Worm (Caenorhabditis elegans) whole organism, L3 larva: ENCODE data around the gene Y42A5A.3.

Experiments used
- R02D3.7 ChIP-seq: fragments of 150-350 bp; optimal IDR thresholded peaks from 2 replicates; lab custom pipeline; 2014; ENCODE audit warnings: missing biosample characterization, missing genetic modification characterization
- ZK546.5 ChIP-seq: sonication (generic microtip); optimal IDR thresholded peaks from 2 replicates; lab custom pipeline; 2017; ENCODE audit warnings: missing biosample characterization, missing genetic modification characterization
- aly-2 ChIP-seq: fragments of 150-350 bp; optimal IDR thresholded peaks from 2 replicates; lab custom pipeline; 2014; ENCODE audit warnings: missing biosample characterization, missing genetic modification characterization
- ama-1 ChIP-seq: fragments of 150-350 bp; optimal IDR thresholded peaks from 2 replicates; lab custom pipeline; 2018
- ceh-16 ChIP-seq: sonication (generic microtip); optimal IDR thresholded peaks from 2 replicates; lab custom pipeline; 2017; ENCODE audit warnings: missing biosample characterization, missing genetic modification characterization
- ceh-28 ChIP-seq: fragments of 150-350 bp; optimal IDR thresholded peaks from 2 replicates; lab custom pipeline; 2014; ENCODE audit warnings: missing biosample characterization, missing genetic modification reagents, missing genetic modification characterization
- ceh-82 ChIP-seq: fragments of 150-350 bp; optimal IDR thresholded peaks from 2 replicates; lab custom pipeline; 2014; ENCODE audit warnings: missing biosample characterization, missing genetic modification characterization
- ceh-9 ChIP-seq: sonication (generic microtip); optimal IDR thresholded peaks from 2 replicates; lab custom pipeline; 2018; ENCODE audit warnings: missing biosample characterization, missing genetic modification characterization
- daf-12 ChIP-seq: fragments of 150-350 bp; optimal IDR thresholded peaks from 2 replicates; lab custom pipeline; 2014; ENCODE audit warnings: missing biosample characterization, missing genetic modification reagents, missing genetic modification characterization
- egl-27 ChIP-seq: sonication (generic microtip); optimal IDR thresholded peaks from 4 replicates; lab custom pipeline; 2017; ENCODE audit warnings: missing biosample characterization, missing genetic modification reagents, missing genetic modification characterization
- egl-5 ChIP-seq: fragments of 150-350 bp; optimal IDR thresholded peaks from 2 replicates; lab custom pipeline; 2017; ENCODE audit warnings: missing biosample characterization, missing genetic modification reagents, missing genetic modification characterization, inconsistent platforms
- elt-1 ChIP-seq: fragments of 150-350 bp; optimal IDR thresholded peaks from 2 replicates; lab custom pipeline; 2014; ENCODE audit warnings: missing biosample characterization, missing genetic modification characterization
- elt-2 ChIP-seq: sonication (generic microtip); optimal IDR thresholded peaks from 2 replicates; lab custom pipeline; 2016; ENCODE audit warnings: missing genetic modification reagents, mild to moderate bottlenecking, missing genetic modification characterization, missing compliant biosample characterization
- elt-3 ChIP-seq, 3 experiments: fragments of 150-350 bp in 1 of 3; sonication (generic microtip) in 2 of 3; optimal IDR thresholded peaks; 2 replicates in 2 of 3; 4 replicates in 1 of 3; lab custom pipeline; 2014 to 2017; ENCODE audit warnings: missing biosample characterization in 3 of 3, missing genetic modification characterization in 3 of 3
- eor-1 ChIP-seq, 2 experiments: fragments of 150-350 bp; optimal IDR thresholded peaks; 2 replicates each; lab custom pipeline; 2014 to 2018; ENCODE audit warnings: missing biosample characterization in 2 of 2, missing genetic modification characterization in 2 of 2
- fkh-10 ChIP-seq: sonication (generic microtip); optimal IDR thresholded peaks from 2 replicates; lab custom pipeline; 2017; ENCODE audit warnings: missing biosample characterization, missing genetic modification reagents, missing genetic modification characterization
- fkh-2 ChIP-seq: fragments of 150-350 bp; optimal IDR thresholded peaks from 2 replicates; lab custom pipeline; 2014; ENCODE audit warnings: missing biosample characterization, missing genetic modification reagents, missing genetic modification characterization
- fos-1 ChIP-seq: fragments of 150-350 bp; optimal IDR thresholded peaks from 2 replicates; lab custom pipeline; 2014; ENCODE audit warnings: missing biosample characterization, missing genetic modification characterization
- hmg-11 ChIP-seq: sonication (generic microtip); optimal IDR thresholded peaks from 2 replicates; lab custom pipeline; 2016; ENCODE audit warnings: missing genetic modification characterization, missing compliant biosample characterization
- jun-1 ChIP-seq: fragments of 150-350 bp; optimal IDR thresholded peaks from 2 replicates; lab custom pipeline; 2014; ENCODE audit warnings: missing biosample characterization, missing genetic modification reagents, missing genetic modification characterization
- lin-15B ChIP-seq: fragments of 150-350 bp; optimal IDR thresholded peaks from 2 replicates; lab custom pipeline; 2014; ENCODE audit warnings: missing biosample characterization, missing genetic modification characterization
- lin-39 ChIP-seq: fragments of 150-350 bp; optimal IDR thresholded peaks from 2 replicates; lab custom pipeline; 2018; ENCODE audit warnings: missing biosample characterization, missing genetic modification reagents, missing genetic modification characterization
- lsy-12 ChIP-seq: sonication (generic microtip); optimal IDR thresholded peaks from 2 replicates; lab custom pipeline; 2016; ENCODE audit warnings: mild to moderate bottlenecking, missing genetic modification characterization, missing compliant biosample characterization
- mdl-1 ChIP-seq: fragments of 150-350 bp; optimal IDR thresholded peaks from 2 replicates; lab custom pipeline; 2014; ENCODE audit warnings: missing biosample characterization, missing genetic modification characterization
- mml-1 ChIP-seq: fragments of 150-350 bp; sonication (generic microtip); optimal IDR thresholded peaks from 3 replicates; lab custom pipeline; 2014; ENCODE audit warnings: missing biosample characterization, missing genetic modification characterization
- nfya-1 ChIP-seq: sonication (generic microtip); optimal IDR thresholded peaks from 2 replicates; lab custom pipeline; 2017; ENCODE audit warnings: missing genetic modification characterization, mild to moderate bottlenecking, missing compliant biosample characterization, antibody characterized with exemption, moderate library complexity; ENCODE audit not compliant: insufficient read depth
- nhr-11 ChIP-seq: fragments of 150-350 bp; optimal IDR thresholded peaks from 2 replicates; lab custom pipeline; 2014; ENCODE audit warnings: missing biosample characterization, missing genetic modification characterization
- nhr-12 ChIP-seq: fragments of 150-350 bp; optimal IDR thresholded peaks from 2 replicates; lab custom pipeline; 2014; ENCODE audit warnings: missing biosample characterization, missing genetic modification characterization
- nhr-23 ChIP-seq: fragments of 150-350 bp; optimal IDR thresholded peaks from 2 replicates; lab custom pipeline; 2014; ENCODE audit warnings: missing biosample characterization, missing genetic modification reagents, missing genetic modification characterization
- nhr-237 ChIP-seq: fragments of 150-350 bp; optimal IDR thresholded peaks from 2 replicates; lab custom pipeline; 2014; ENCODE audit warnings: missing biosample characterization, missing genetic modification characterization
- nhr-25 ChIP-seq: sonication (generic microtip); optimal IDR thresholded peaks from 2 replicates; lab custom pipeline; 2017; ENCODE audit warnings: missing biosample characterization, missing genetic modification characterization
- nhr-28 ChIP-seq: fragments of 150-350 bp; optimal IDR thresholded peaks from 2 replicates; lab custom pipeline; 2014; ENCODE audit warnings: missing biosample characterization, missing genetic modification characterization
- nhr-43 ChIP-seq: sonication (generic microtip); optimal IDR thresholded peaks from 2 replicates; lab custom pipeline; 2016; ENCODE audit warnings: mild to moderate bottlenecking, missing genetic modification characterization, missing compliant biosample characterization; ENCODE audit not compliant: poor library complexity, severe bottlenecking
- nhr-67 ChIP-seq: fragments of 150-350 bp; optimal IDR thresholded peaks from 2 replicates; lab custom pipeline; 2014; ENCODE audit warnings: missing biosample characterization, missing genetic modification characterization
- nhr-76 ChIP-seq: fragments of 150-350 bp; sonication (generic microtip); optimal IDR thresholded peaks from 5 replicates; lab custom pipeline; 2014; ENCODE audit warnings: missing biosample characterization, missing genetic modification characterization
- nhr-77 ChIP-seq: fragments of 150-350 bp; optimal IDR thresholded peaks from 2 replicates; lab custom pipeline; 2014; ENCODE audit warnings: missing biosample characterization, missing genetic modification characterization
- pha-4 ChIP-seq: fragments of 150-350 bp; optimal IDR thresholded peaks from 2 replicates; lab custom pipeline; 2014; ENCODE audit warnings: missing biosample characterization, missing genetic modification reagents, missing genetic modification characterization
- pqm-1 ChIP-seq: fragments of 150-350 bp; optimal IDR thresholded peaks from 2 replicates; lab custom pipeline; 2017; ENCODE audit warnings: missing biosample characterization, missing genetic modification characterization, inconsistent platforms
- sea-2 ChIP-seq: fragments of 150-350 bp; sonication (generic microtip); optimal IDR thresholded peaks from 4 replicates; lab custom pipeline; 2014; ENCODE audit warnings: missing biosample characterization, missing genetic modification reagents, missing genetic modification characterization
- skn-1 ChIP-seq: fragments of 150-350 bp; optimal IDR thresholded peaks from 2 replicates; lab custom pipeline; 2014; ENCODE audit warnings: missing biosample characterization, missing genetic modification characterization
- snpc-4 ChIP-seq: fragments of 150-350 bp; optimal IDR thresholded peaks from 2 replicates; lab custom pipeline; 2014; ENCODE audit warnings: missing biosample characterization, missing genetic modification characterization
- tbx-2 ChIP-seq: sonication (generic microtip); optimal IDR thresholded peaks from 2 replicates; lab custom pipeline; 2016; ENCODE audit warnings: mild to moderate bottlenecking, missing genetic modification characterization, missing compliant biosample characterization
- unc-39 ChIP-seq: sonication (generic microtip); optimal IDR thresholded peaks from 4 replicates; lab custom pipeline; 2017; ENCODE audit warnings: missing biosample characterization, missing genetic modification characterization
- unc-62 ChIP-seq: fragments of 150-350 bp; sonication (generic microtip); optimal IDR thresholded peaks from 4 replicates; lab custom pipeline; 2014; ENCODE audit warnings: missing biosample characterization, missing genetic modification reagents, missing genetic modification characterization
- zag-1 ChIP-seq: fragments of 150-350 bp; optimal IDR thresholded peaks from 2 replicates; lab custom pipeline; 2014; ENCODE audit warnings: missing biosample characterization, missing genetic modification characterization
- ztf-11 ChIP-seq: fragments of 150-350 bp; optimal IDR thresholded peaks from 2 replicates; lab custom pipeline; 2014; ENCODE audit warnings: missing biosample characterization, missing genetic modification characterization
- ztf-4 ChIP-seq: fragments of 150-350 bp; optimal IDR thresholded peaks from 2 replicates; lab custom pipeline; 2014; ENCODE audit warnings: missing biosample characterization, missing genetic modification characterization

Y42A5A.3 gene

ce11 chrV:11113607-11114006, 17.8 kb upstream of the Y42A5A.3 start, which contains the start of gene math-33:
TSS of gene math-33 (plus strand) at chrV:11113907.
- TF ChIP-seq nhr-12 (tag; lab: Kevin White, UChicago): no peak
- no peak for TF ChIP-seq ceh-28 (tag; lab: Kevin White, UChicago)
- no peak for TF ChIP-seq egl-5 (tag; lab: Kevin White, UChicago)
- no peak for TF ChIP-seq nhr-28
- no peak for TF ChIP-seq lin-39 (tag; lab: Kevin White, UChicago)
- TF ChIP-seq snpc-4 (tag; lab: Kevin White, UChicago): no peak
- no peak for TF ChIP-seq nhr-25 (tag; lab: Kevin White, UChicago)
- TF ChIP-seq unc-39 (tag; lab: Kevin White, UChicago): no peak
- TF ChIP-seq ceh-9: no peak
- TF ChIP-seq elt-1 (tag; lab: Kevin White, UChicago): no peak
- TF ChIP-seq pqm-1 (tag; lab: Kevin White, UChicago): no peak
- TF ChIP-seq pha-4 (tag; lab: Kevin White, UChicago): no peak
- TF ChIP-seq R02D3.7 (tag; lab: Kevin White, UChicago): no peak
- TF ChIP-seq ZK546.5 (tag; lab: Kevin White, UChicago): no peak
- no peak for TF ChIP-seq nhr-76 (tag; lab: Kevin White, UChicago)
- TF ChIP-seq zag-1: no peak

- TF ChIP-seq eor-1 (tag; optimal IDR thresholded peaks at IDR 0.05; lab: Kevin White, UChicago) (no peak), ceh-28 (tag; lab: Kevin White, UChicago) (peak; percentile 63), nfya-1 (peak; percentile 56), nhr-12 (tag; lab: Kevin White, UChicago) (no peak), ceh-82 (tag; lab: Kevin White, UChicago) (no peak), skn-1 (tag; lab: Kevin White, UChicago) (peak; percentile 38), nhr-11 (tag; lab: Kevin White, UChicago) (no peak), unc-62 (GFP tag; lab: Kevin White, UChicago) (no peak), ZK546.5 (tag; lab: Kevin White, UChicago) (no peak), lin-39 (tag; lab: Kevin White, UChicago) (peak; percentile 57), nhr-67 (tag; lab: Kevin White, UChicago) (no peak), nhr-43 (tag; lab: Kevin White, UChicago) (peak; percentile 76), mml-1 (no peak), egl-27 (no peak), nhr-25 (tag; lab: Kevin White, UChicago) (peak; percentile 55), ceh-16 (tag; lab: Kevin White, UChicago) (no peak), egl-5 (tag; lab: Kevin White, UChicago) (peak; percentile 68), pha-4 (tag; lab: Kevin White, UChicago) (peak; percentile 76), aly-2 (no peak), ztf-11 (tag; lab: Kevin White, UChicago) (no peak), pqm-1 (tag; lab: Kevin White, UChicago) (peak; percentile 12), elt-1 (tag; lab: Kevin White, UChicago) (no peak), ceh-9 (no peak), elt-3 (tag; optimal IDR thresholded peaks at IDR 0.05; lab: Kevin White, UChicago) (no peak), daf-12 (tag; lab: Kevin White, UChicago) (no peak), jun-1 (peak; percentile 19), mdl-1 (tag; lab: Kevin White, UChicago) (no peak), sea-2 (GFP tag; lab: Kevin White, UChicago) (no peak), R02D3.7 (tag; lab: Kevin White, UChicago) (no peak), fkh-10 (no peak), zag-1 (no peak), nhr-237 (tag; lab: Kevin White, UChicago) (no peak), lin-15B (tag; lab: Kevin White, UChicago) (peak; percentile 36), nhr-28 (no peak), snpc-4 (tag; lab: Kevin White, UChicago) (peak; percentile 69), unc-39 (tag; lab: Kevin White, UChicago) (no peak), nhr-77 (tag; lab: Kevin White, UChicago) (no peak), ztf-4 (tag; lab: Kevin White, UChicago) (no peak), fkh-2 (tag; lab: Kevin White, UChicago) (no peak), ama-1 (lab: Kevin White, UChicago) (no peak), nhr-76 (tag; lab: Kevin White, UChicago) (no peak), lsy-12 (peak; percentile 12), elt-2 (tag; lab: Kevin White, UChicago) (peak; percentile 50), nhr-23 (tag; lab: Kevin White, UChicago) (peak; percentile 51), hmg-11 (tag; lab: Kevin White, UChicago) (peak; percentile 91), tbx-2 (tag; lab: Kevin White, UChicago) (peak; percentile 32), fos-1 (tag; lab: Kevin White, UChicago) (no peak)
Observed at ce11 chrV:11113041-11113574, 17.3 kb upstream of the Y42A5A.3 start, which contains the start of gene erfa-3. TSS of gene erfa-3 (minus strand) at chrV:11113091.
